Fruit fly (Drosophila melanogaster) whole organism, adult: ENCODE data around the gene Rpn11.

ENCODE experiments used
- CG11617 ChIP-seq: fragments of 200-800 bp; sonication (Bioruptor generic); optimal IDR thresholded peaks from 2 replicates; lab custom pipeline; 2017; ENCODE audit warnings: mild to moderate bottlenecking, missing biosample characterization, missing genetic modification reagents, missing genetic modification characterization
- CG12768 ChIP-seq: fragments of 200-800 bp; sonication (Bioruptor generic); optimal IDR thresholded peaks from 2 replicates; lab custom pipeline; 2017; ENCODE audit warnings: missing biosample characterization, missing genetic modification characterization, mild to moderate bottlenecking, moderate library complexity, missing genetic modification reagents
- CG14711 ChIP-seq: fragments of 200-800 bp; sonication (Bioruptor generic); optimal IDR thresholded peaks from 2 replicates; lab custom pipeline; 2018; ENCODE audit warnings: missing biosample characterization, mild to moderate bottlenecking, missing genetic modification characterization, moderate library complexity
- CG1620 ChIP-seq: fragments of 200-800 bp; sonication (Bioruptor generic); optimal IDR thresholded peaks from 2 replicates; lab custom pipeline; 2016; ENCODE audit warnings: missing biosample characterization, missing genetic modification characterization
- CG33017 ChIP-seq: fragments of 200-800 bp; sonication (Bioruptor generic); optimal IDR thresholded peaks from 2 replicates; lab custom pipeline; 2018; ENCODE audit warnings: missing biosample characterization, mild to moderate bottlenecking, missing genetic modification characterization, moderate library complexity
- CG5204 ChIP-seq: fragments of 200-800 bp; sonication (Bioruptor generic); optimal IDR thresholded peaks from 2 replicates; lab custom pipeline; 2016; ENCODE audit warnings: missing biosample characterization, missing genetic modification characterization
- CG7045 ChIP-seq: fragments of 200-800 bp; sonication (Bioruptor generic); optimal IDR thresholded peaks from 2 replicates; lab custom pipeline; 2017; ENCODE audit warnings: missing biosample characterization, mild to moderate bottlenecking, missing genetic modification characterization
- CG7101 ChIP-seq: fragments of 200-800 bp; sonication (Bioruptor generic); optimal IDR thresholded peaks from 2 replicates; lab custom pipeline; 2018; ENCODE audit warnings: missing biosample characterization, mild to moderate bottlenecking, missing genetic modification characterization, moderate library complexity
- Clk ChIP-seq: fragments of 200-800 bp; sonication (Bioruptor generic); optimal IDR thresholded peaks from 2 replicates; lab custom pipeline; 2017; ENCODE audit warnings: missing biosample characterization, missing genetic modification characterization
- Crg-1 ChIP-seq: fragments of 200-800 bp; sonication (Bioruptor generic); optimal IDR thresholded peaks from 2 replicates; lab custom pipeline; 2016; ENCODE audit warnings: missing biosample characterization, missing genetic modification characterization
- Hr96 ChIP-seq: fragments of 200-800 bp; sonication (Bioruptor generic); optimal IDR thresholded peaks from 2 replicates; lab custom pipeline; 2016; ENCODE audit warnings: missing biosample characterization, missing genetic modification characterization
- Mnt ChIP-seq: fragments of 200-800 bp; sonication (Bioruptor generic); optimal IDR thresholded peaks from 2 replicates; lab custom pipeline; 2016; ENCODE audit warnings: missing biosample characterization, mild to moderate bottlenecking, missing genetic modification characterization
- bab1 ChIP-seq: fragments of 200-800 bp; sonication (Bioruptor generic); optimal IDR thresholded peaks from 3 replicates; lab custom pipeline; 2019; ENCODE audit warnings: missing biosample characterization, mild to moderate bottlenecking, missing genetic modification characterization, moderate library complexity
- cic ChIP-seq: fragments of 200-800 bp; sonication (Bioruptor generic); optimal IDR thresholded peaks from 2 replicates; lab custom pipeline; 2017; ENCODE audit warnings: missing biosample characterization, mild to moderate bottlenecking, missing genetic modification characterization, moderate library complexity
- cnc ChIP-seq, 2 experiments: fragments of >200 bp; optimal IDR thresholded peaks; 2 replicates each; lab custom pipeline; 2017
- kay ChIP-seq: fragments of 200-800 bp; sonication (Bioruptor generic); peaks from one replicate; lab custom pipeline; 2016; ENCODE audit warnings: missing biosample characterization, missing genetic modification characterization, borderline replicate concordance
- ovo ChIP-seq: fragments of 200-800 bp; sonication (Bioruptor generic); optimal IDR thresholded peaks from 2 replicates; lab custom pipeline; 2016; ENCODE audit warnings: missing biosample characterization, missing genetic modification characterization
- pad ChIP-seq: fragments of 200-800 bp; sonication (Bioruptor generic); optimal IDR thresholded peaks from 3 replicates; lab custom pipeline; 2017; ENCODE audit warnings: missing biosample characterization, missing genetic modification characterization, mild to moderate bottlenecking, moderate library complexity, missing genetic modification reagents
- tj ChIP-seq: fragments of 200-800 bp; sonication (Bioruptor generic); optimal IDR thresholded peaks from 3 replicates; lab custom pipeline; 2017; ENCODE audit warnings: missing biosample characterization, mild to moderate bottlenecking, missing genetic modification characterization, moderate library complexity
- toe ChIP-seq: fragments of 200-800 bp; sonication (Bioruptor generic); optimal IDR thresholded peaks from 2 replicates; lab custom pipeline; 2016; ENCODE audit warnings: missing biosample characterization, missing genetic modification characterization

Gene Rpn11

dm6 chr2L:5085561-5085960 lies 26.0 kb upstream of the Rpn11 start:
- TF ChIP-seq cnc (optimal IDR thresholded peaks at IDR 0.05; lab: Kevin White, UChicago) (no peak), pad (no peak), CG11617 (GFP tag; lab: Kevin White, UChicago) (no peak), bab1 (GFP tag; lab: Kevin White, UChicago) (peak; percentile 46), CG7101 (tag; lab: Kevin White, UChicago) (no peak)

- TF ChIP-seq Hr96 (GFP tag; lab: Kevin White, UChicago): no peak
- no peak for TF ChIP-seq Crg-1 (GFP tag; lab: Kevin White, UChicago)
- peak; percentile 3 for TF ChIP-seq kay (GFP tag; lab: Kevin White, UChicago)
- TF ChIP-seq Clk (GFP tag; lab: Kevin White, UChicago): no peak
Observed at dm6 chr2L:5084586-5085257, 25.1 kb upstream of the Rpn11 start.

- no peak for TF ChIP-seq cnc (optimal IDR thresholded peaks at IDR 0.05; lab: Kevin White, UChicago)
- no peak for TF ChIP-seq tj (GFP tag; lab: Kevin White, UChicago)
- no peak for TF ChIP-seq CG11617 (GFP tag; lab: Kevin White, UChicago)
- TF ChIP-seq CG33017 (tag; lab: Kevin White, UChicago): no peak
- TF ChIP-seq CG14711 (tag; lab: Kevin White, UChicago): peak; percentile 48
- no peak for TF ChIP-seq toe (GFP tag; lab: Kevin White, UChicago)
- no peak for TF ChIP-seq CG12768 (GFP tag; lab: Kevin White, UChicago)
- peak; percentile 70 for TF ChIP-seq pad
- peak; percentile 85 for TF ChIP-seq ovo
- no peak for TF ChIP-seq Clk (GFP tag; lab: Kevin White, UChicago)
- no peak for TF ChIP-seq CG7101 (tag; lab: Kevin White, UChicago)
- no peak for TF ChIP-seq Crg-1 (GFP tag; lab: Kevin White, UChicago)
- TF ChIP-seq Hr96 (GFP tag; lab: Kevin White, UChicago): no peak
- TF ChIP-seq Mnt (GFP tag; lab: Kevin White, UChicago): no peak
- no peak for TF ChIP-seq bab1 (GFP tag; lab: Kevin White, UChicago)
- no peak for TF ChIP-seq CG5204 (GFP tag; lab: Kevin White, UChicago)
- TF ChIP-seq CG7045: peak; percentile 26
- TF ChIP-seq CG1620 (GFP tag; lab: Kevin White, UChicago): no peak
- peak; percentile 9 for TF ChIP-seq kay (GFP tag; lab: Kevin White, UChicago)
- no peak for TF ChIP-seq cic (GFP tag; lab: Kevin White, UChicago)
Observed at dm6 chr2L:5080225-5080867, 20.8 kb upstream of the Rpn11 start.

- TF ChIP-seq kay (GFP tag; lab: Kevin White, UChicago) (no peak), CG5204 (GFP tag; lab: Kevin White, UChicago) (no peak), Crg-1 (GFP tag; lab: Kevin White, UChicago) (no peak), CG12768 (GFP tag; lab: Kevin White, UChicago) (no peak), CG14711 (tag; lab: Kevin White, UChicago) (no peak), Mnt (GFP tag; lab: Kevin White, UChicago) (no peak), Clk (GFP tag; lab: Kevin White, UChicago) (no peak), CG1620 (GFP tag; lab: Kevin White, UChicago) (no peak), ovo (no peak), bab1 (GFP tag; lab: Kevin White, UChicago) (no peak), Hr96 (GFP tag; lab: Kevin White, UChicago) (no peak), tj (GFP tag; lab: Kevin White, UChicago) (no peak), pad (no peak), toe (GFP tag; lab: Kevin White, UChicago) (no peak), CG33017 (tag; lab: Kevin White, UChicago) (no peak), cnc (optimal IDR thresholded peaks at IDR 0.05; lab: Kevin White, UChicago) (no peak), CG7101 (tag; lab: Kevin White, UChicago) (no peak), CG7045 (no peak), cic (GFP tag; lab: Kevin White, UChicago) (no peak), CG11617 (GFP tag; lab: Kevin White, UChicago) (no peak)
Observed at dm6 chr2L:5079200-5079599, 19.6 kb upstream of the Rpn11 start.

- TF ChIP-seq bab1 (GFP tag; lab: Kevin White, UChicago): no peak
- peak; percentile 64 for TF ChIP-seq kay (GFP tag; lab: Kevin White, UChicago)
- TF ChIP-seq CG1620 (GFP tag; lab: Kevin White, UChicago): no peak
- TF ChIP-seq toe (GFP tag; lab: Kevin White, UChicago): no peak
- TF ChIP-seq CG14711 (tag; lab: Kevin White, UChicago): no peak
- no peak for TF ChIP-seq Hr96 (GFP tag; lab: Kevin White, UChicago)
- peak; percentile 2 for TF ChIP-seq tj (GFP tag; lab: Kevin White, UChicago)
- TF ChIP-seq Mnt (GFP tag; lab: Kevin White, UChicago): no peak
- no peak for TF ChIP-seq Clk (GFP tag; lab: Kevin White, UChicago)
Observed at dm6 chr2L:5072357-5072756, 12.8 kb upstream of the Rpn11 start.
